Fruit fly (Drosophila melanogaster) whole organism, embryonic: Measurements from ENCODE around the gene AP-2mu.

Source experiments
- CG10267 ChIP-seq: fragments of 200-800 bp; sonication (Bioruptor generic); optimal IDR thresholded peaks from 2 replicates; lab custom pipeline; 2018; ENCODE audit warnings: missing biosample characterization, mild to moderate bottlenecking, missing genetic modification characterization, moderate library complexity
- CG11723 ChIP-seq: fragments of 200-800 bp; sonication (Bioruptor generic); optimal IDR thresholded peaks from 2 replicates; lab custom pipeline; 2017; ENCODE audit warnings: missing biosample characterization, mild to moderate bottlenecking, missing genetic modification characterization
- Fer3 ChIP-seq: fragments of 200-800 bp; sonication (Bioruptor generic); optimal IDR thresholded peaks from 2 replicates; lab custom pipeline; 2018; ENCODE audit warnings: missing biosample characterization, mild to moderate bottlenecking, missing genetic modification characterization, moderate library complexity
- Side ChIP-seq: fragments of 200-800 bp; sonication (Bioruptor generic); optimal IDR thresholded peaks from 2 replicates; lab custom pipeline; 2016; ENCODE audit warnings: missing biosample characterization, missing genetic modification characterization
- gem ChIP-seq: fragments of 200-800 bp; sonication (Bioruptor generic); optimal IDR thresholded peaks from 2 replicates; lab custom pipeline; 2019; ENCODE audit warnings: missing biosample characterization, mild to moderate bottlenecking, missing genetic modification characterization, moderate library complexity
- nom ChIP-seq: fragments of 200-800 bp; sonication (Bioruptor generic); optimal IDR thresholded peaks from 2 replicates; lab custom pipeline; 2017; ENCODE audit warnings: missing biosample characterization, missing genetic modification characterization, mild to moderate bottlenecking, moderate library complexity, missing genetic modification reagents
- so ChIP-seq: fragments of 200-800 bp; sonication (Bioruptor generic); IDR thresholded peaks from 3 replicates; pipeline ENCODE4 v1.3.6; 2022; ENCODE audit warnings: missing biosample characterization, missing genetic modification characterization

dm6 chr3R:22465138-22465537, 2.9 kb downstream of the AP-2mu start:
- no peak for TF ChIP-seq gem (tag; lab: Kevin White, UChicago)
- no peak for TF ChIP-seq Fer3 (tag; lab: Kevin White, UChicago)
- TF ChIP-seq CG11723, result no peak
- no peak for TF ChIP-seq Side
- TF ChIP-seq so, result no peak
- TF ChIP-seq CG10267 (tag; lab: Kevin White, UChicago), result no peak
- TF ChIP-seq nom, result no peak
